Fruit fly (Drosophila melanogaster) whole organism, pupa: Measurements from ENCODE around the gene CG3119.

Source experiments
- CG12605 ChIP-seq: fragments of 200-800 bp; sonication (Bioruptor generic); IDR thresholded peaks from 2 replicates; pipeline ENCODE4 v1.3.6; 2022; ENCODE audit warnings: missing biosample characterization, missing genetic modification characterization
- CG34367 ChIP-seq: fragments of 200-800 bp; sonication (Bioruptor generic); optimal IDR thresholded peaks from 2 replicates; lab custom pipeline; 2018; ENCODE audit warnings: missing biosample characterization, mild to moderate bottlenecking, missing genetic modification characterization
- Pif1A ChIP-seq: fragments of 200-800 bp; sonication (Bioruptor generic); optimal IDR thresholded peaks from 3 replicates; lab custom pipeline; 2016; ENCODE audit warnings: missing biosample characterization, missing genetic modification characterization
- fd96Ca ChIP-seq: fragments of 200-800 bp; sonication (Bioruptor generic); IDR thresholded peaks from 3 replicates; pipeline ENCODE4 v1.3.6; 2022; ENCODE audit warnings: missing biosample characterization, missing genetic modification characterization

DNA sequence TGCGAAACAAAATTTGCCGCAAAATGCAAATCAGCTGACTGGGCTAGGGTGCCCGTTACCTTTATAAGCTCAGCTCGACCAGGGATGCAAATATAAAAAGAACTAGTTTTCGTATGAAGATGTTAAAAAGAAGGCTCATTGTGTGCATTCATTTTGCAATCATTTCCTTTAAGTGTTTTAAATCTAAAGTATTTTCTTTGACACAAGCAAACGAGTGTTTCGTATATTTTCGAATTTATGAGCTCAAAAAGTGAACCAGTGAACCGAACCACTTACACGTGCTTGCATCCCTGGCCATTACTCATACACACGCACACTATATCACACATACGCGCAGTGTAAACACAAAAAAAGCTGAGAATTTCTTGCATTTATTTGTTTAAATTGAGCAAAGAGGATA, 40.6 kb upstream of the CG3119 start, which contains the start of the genes Prx6a and Sbat:
- TF ChIP-seq Pif1A (peak; percentile 48), fd96Ca (GFP tag; lab: Robert Waterston, UW) (peak; percentile 34; the same call in 1 of the 3 replicates), CG12605 (GFP tag; lab: Robert Waterston, UW) (no peak), CG34367 (tag; lab: Kevin White, UChicago) (peak; percentile 54)
